Fruit fly (Drosophila melanogaster): ENCODE data around the gene Cht5.

- TF ChIP-seq CTCF (optimal IDR thresholded peaks at IDR 0.05), result no peak
- no peak for TF ChIP-seq CG8478 (optimal IDR thresholded peaks at IDR 0.05)
Measured at dm6 chr3R:13793105-13793978, 26.0 kb downstream of the Cht5 start.

All from S2 (cell line).